Fruit fly (Drosophila melanogaster): Measurements from ENCODE around the gene CG46301.

- TF ChIP-seq psq (optimal IDR thresholded peaks at IDR 0.05): no peak
- no peak for TF ChIP-seq Dll (optimal IDR thresholded peaks at IDR 0.05)
- TF ChIP-seq usp (GFP tag; optimal IDR thresholded peaks at IDR 0.05): no peak
- TF ChIP-seq CG8478 (optimal IDR thresholded peaks at IDR 0.05): no peak
- TF ChIP-seq EcR (GFP tag; optimal IDR thresholded peaks at IDR 0.05): no peak
- no peak for TF ChIP-seq pan (optimal IDR thresholded peaks at IDR 0.05)
These were observed 18.9 kb downstream of the CG46301 start for dm6 chr2L:14122742-14123334.
